Fruit fly (Drosophila melanogaster) whole organism, wandering third instar larva: ENCODE measurements around the gene APC4.

Experiments used
- Abd-B ChIP-seq: fragments of >200 bp; optimal IDR thresholded peaks from 2 replicates; lab custom pipeline; 2017; ENCODE audit warnings: missing biosample characterization, missing genetic modification characterization
- CG32264 ChIP-seq: fragments of 200-800 bp; sonication (Bioruptor generic); optimal IDR thresholded peaks from 2 replicates; lab custom pipeline; 2016; ENCODE audit warnings: missing biosample characterization, missing genetic modification characterization
- CG9705 ChIP-seq: fragments of 200-800 bp; sonication (Bioruptor generic); optimal IDR thresholded peaks from 2 replicates; lab custom pipeline; 2018; ENCODE audit warnings: missing biosample characterization, mild to moderate bottlenecking, missing genetic modification characterization
- CrebA ChIP-seq: fragments of 200-800 bp; sonication (Bioruptor generic); optimal IDR thresholded peaks from 2 replicates; lab custom pipeline; 2016; ENCODE audit warnings: missing biosample characterization, mild to moderate bottlenecking, missing genetic modification characterization, borderline replicate concordance
- Dfd ChIP-seq: fragments of >200 bp; optimal IDR thresholded peaks from 2 replicates; lab custom pipeline; 2017; ENCODE audit warnings: missing biosample characterization, missing genetic modification characterization
- Dif ChIP-seq: fragments of 200-275, 200-300 bp; sonication (Bioruptor generic); optimal IDR thresholded peaks from 2 replicates; lab custom pipeline; 2018; ENCODE audit warnings: missing biosample characterization, missing genetic modification characterization; ENCODE audit not compliant: partially characterized antibody
- GATAd ChIP-seq: sonication (Bioruptor generic); optimal IDR thresholded peaks from 2 replicates; lab custom pipeline; 2016; ENCODE audit warnings: missing biosample characterization, missing genetic modification characterization
- HLH106 ChIP-seq: fragments of 200-800 bp; optimal IDR thresholded peaks from 3 replicates; lab custom pipeline; 2019; ENCODE audit warnings: missing biosample characterization, mild to moderate bottlenecking, missing genetic modification characterization, moderate library complexity
- Hnf4 ChIP-seq: fragments of 200-800 bp; sonication (Bioruptor generic); optimal IDR thresholded peaks from 2 replicates; lab custom pipeline; 2016; ENCODE audit warnings: missing biosample characterization, mild to moderate bottlenecking, missing genetic modification characterization
- Hr78 ChIP-seq: fragments of >200 bp; optimal IDR thresholded peaks from 2 replicates; lab custom pipeline; 2017; ENCODE audit warnings: missing biosample characterization, missing genetic modification characterization
- Hr83 ChIP-seq: fragments of 200-300 bp; sonication (Bioruptor generic); optimal IDR thresholded peaks from 2 replicates; lab custom pipeline; 2016; ENCODE audit warnings: missing biosample characterization, mild to moderate bottlenecking, missing genetic modification characterization, moderate library complexity; ENCODE audit not compliant: poor library complexity, severe bottlenecking
- Jra ChIP-seq: sonication (Bioruptor generic); optimal IDR thresholded peaks from 2 replicates; lab custom pipeline; 2016; ENCODE audit warnings: missing biosample characterization, missing genetic modification characterization
- Mio ChIP-seq: sonication (Bioruptor generic); optimal IDR thresholded peaks from 2 replicates; lab custom pipeline; 2016; ENCODE audit warnings: missing biosample characterization, missing genetic modification characterization
- Myc ChIP-seq: fragments of >200 bp; optimal IDR thresholded peaks from 2 replicates; lab custom pipeline; 2017
- N ChIP-seq: fragments of >200 bp; optimal IDR thresholded peaks from 2 replicates; lab custom pipeline; 2018; ENCODE audit warnings: missing biosample characterization, missing external identifiers, missing genetic modification characterization
- OdsH ChIP-seq: fragments of 200-800 bp; sonication (Bioruptor generic); optimal IDR thresholded peaks from 2 replicates; lab custom pipeline; 2016; ENCODE audit warnings: missing biosample characterization, mild to moderate bottlenecking, missing genetic modification characterization
- Rel ChIP-seq, 2 experiments: fragments of 200-800 bp; sonication (Bioruptor generic) in 1 of 2; optimal IDR thresholded peaks; 2 replicates in 1 of 2; 3 replicates in 1 of 2; lab custom pipeline; 2016 to 2019; ENCODE audit warnings: mild to moderate bottlenecking in 2 of 2, missing biosample characterization in 2 of 2, missing genetic modification characterization in 2 of 2, moderate library complexity in 1 of 2
- Sp1 ChIP-seq: fragments of 200-800 bp; sonication (Bioruptor generic); optimal IDR thresholded peaks from 3 replicates; lab custom pipeline; 2019; ENCODE audit warnings: missing biosample characterization, mild to moderate bottlenecking, missing genetic modification characterization, moderate library complexity
- Vsx2 ChIP-seq: fragments of 200-300, 225-300 bp; sonication (Bioruptor generic); optimal IDR thresholded peaks from 2 replicates; lab custom pipeline; 2018; ENCODE audit warnings: missing biosample characterization, missing genetic modification characterization; ENCODE audit not compliant: partially characterized antibody
- br ChIP-seq: fragments of 200-800 bp; sonication (Bioruptor generic); optimal IDR thresholded peaks from 2 replicates; lab custom pipeline; 2016; ENCODE audit warnings: missing biosample characterization, missing genetic modification characterization
- brk ChIP-seq: fragments of 200-800 bp; sonication (Bioruptor generic); optimal IDR thresholded peaks from 2 replicates; lab custom pipeline; 2016; ENCODE audit warnings: missing biosample characterization, mild to moderate bottlenecking, missing genetic modification characterization
- dl ChIP-seq, 2 experiments: fragments of 175-275, 200-275 bp in 1 of 2; fragments of 200-275 bp in 1 of 2; sonication (Bioruptor generic); optimal IDR thresholded peaks; lab custom pipeline; 2018; ENCODE audit warnings: mild to moderate bottlenecking in 2 of 2, missing biosample characterization in 2 of 2, missing genetic modification characterization in 2 of 2, moderate library complexity in 2 of 2; ENCODE audit not compliant: partially characterized antibody in 2 of 2, insufficient read depth in 1 of 2
- dmrt93B ChIP-seq: fragments of 200-800 bp; sonication (Bioruptor generic); optimal IDR thresholded peaks from 2 replicates; lab custom pipeline; 2018; ENCODE audit warnings: missing biosample characterization, mild to moderate bottlenecking, missing genetic modification characterization
- dsf ChIP-seq: sonication (Bioruptor generic); optimal IDR thresholded peaks from 2 replicates; lab custom pipeline; 2016; ENCODE audit warnings: missing biosample characterization, missing genetic modification characterization, borderline replicate concordance
- ey ChIP-seq: fragments of 200-800 bp; sonication (Bioruptor generic); optimal IDR thresholded peaks from 2 replicates; lab custom pipeline; 2016; ENCODE audit warnings: missing biosample characterization, missing genetic modification characterization
- foxo ChIP-seq, 2 experiments: fragments of 200-800 bp; sonication (Bioruptor generic); optimal IDR thresholded peaks; 2 replicates in 1 of 2; 3 replicates in 1 of 2; lab custom pipeline; 2016 to 2017; ENCODE audit warnings: missing biosample characterization in 2 of 2, missing genetic modification characterization in 2 of 2
- fru ChIP-seq: fragments of 200-800 bp; sonication (Bioruptor generic); optimal IDR thresholded peaks from 3 replicates; lab custom pipeline; 2016; ENCODE audit warnings: missing biosample characterization, mild to moderate bottlenecking, missing genetic modification characterization
- h ChIP-seq: fragments of 200-800 bp; sonication (Bioruptor generic); optimal IDR thresholded peaks from 3 replicates; lab custom pipeline; 2016; ENCODE audit warnings: missing biosample characterization, mild to moderate bottlenecking, missing genetic modification characterization
- jim ChIP-seq: fragments of 175-275, 200-325 bp; sonication (Bioruptor generic); optimal IDR thresholded peaks from 2 replicates; lab custom pipeline; 2016; ENCODE audit warnings: missing biosample characterization, mild to moderate bottlenecking, missing genetic modification characterization
- lola ChIP-seq: fragments of >200 bp; optimal IDR thresholded peaks from 2 replicates; lab custom pipeline; 2017; ENCODE audit warnings: missing biosample characterization, missing genetic modification characterization
- pan ChIP-seq: fragments of >200 bp; optimal IDR thresholded peaks from 2 replicates; lab custom pipeline; 2017
- psq ChIP-seq: fragments of 200-800 bp; sonication (Bioruptor generic); optimal IDR thresholded peaks from 3 replicates; lab custom pipeline; 2017; ENCODE audit warnings: missing biosample characterization, mild to moderate bottlenecking, missing genetic modification characterization, moderate library complexity
- rgr ChIP-seq: fragments of 200-800 bp; sonication (Bioruptor generic); optimal IDR thresholded peaks from 3 replicates; lab custom pipeline; 2016; ENCODE audit warnings: missing biosample characterization, mild to moderate bottlenecking, missing genetic modification characterization
- sage ChIP-seq: fragments of 200-800 bp; sonication (Bioruptor generic); optimal IDR thresholded peaks from 2 replicates; lab custom pipeline; 2016; ENCODE audit warnings: missing biosample characterization, mild to moderate bottlenecking, missing genetic modification characterization
- sv ChIP-seq: fragments of 200-800 bp; sonication (Bioruptor generic); optimal IDR thresholded peaks from 3 replicates; lab custom pipeline; 2016; ENCODE audit warnings: missing biosample characterization, missing genetic modification characterization
- tai ChIP-seq: sonication (Bioruptor generic); optimal IDR thresholded peaks from 2 replicates; lab custom pipeline; 2016; ENCODE audit warnings: missing biosample characterization, missing genetic modification characterization
- usp ChIP-seq: fragments of >200 bp; optimal IDR thresholded peaks from 2 replicates; lab custom pipeline; 2017; ENCODE audit warnings: missing biosample characterization, missing genetic modification characterization
- woc ChIP-seq: sonication (Bioruptor generic); optimal IDR thresholded peaks from 2 replicates; lab custom pipeline; 2016; ENCODE audit warnings: missing biosample characterization, mild to moderate bottlenecking, missing genetic modification characterization

APC4 gene

dm6 chrX:9046986-9047385, 35.7 kb upstream of the APC4 start:
- TF ChIP-seq HLH106 (tag; lab: Kevin White, UChicago) (peak; percentile 13), Hnf4 (GFP tag; lab: Kevin White, UChicago) (no peak), foxo (GFP tag; optimal IDR thresholded peaks at IDR 0.05; lab: Kevin White, UChicago) (peak in 1 of 2 experiments; percentile 32), brk (GFP tag; lab: Kevin White, UChicago) (no peak), h (GFP tag; lab: Kevin White, UChicago) (peak; percentile 0), OdsH (GFP tag; lab: Kevin White, UChicago) (peak; percentile 6)

- TF ChIP-seq jim (GFP tag; lab: Kevin White, UChicago) (no peak), CG32264 (GFP tag; lab: Kevin White, UChicago) (no peak), lola (no peak), tai (GFP tag; lab: Kevin White, UChicago) (no peak), dsf (GFP tag; lab: Kevin White, UChicago) (no peak), GATAd (GFP tag; lab: Kevin White, UChicago) (no peak), CrebA (GFP tag; lab: Kevin White, UChicago) (no peak), sv (GFP tag; lab: Kevin White, UChicago) (peak; percentile 13), Jra (no peak), fru (GFP tag; lab: Kevin White, UChicago) (peak; percentile 46), Sp1 (GFP tag; lab: Kevin White, UChicago) (peak; percentile 29), Rel (GFP tag; optimal IDR thresholded peaks at IDR 0.05; lab: Kevin White, UChicago) (no peak), Rel (tag; optimal IDR thresholded peaks at IDR 0.05; lab: Kevin White, UChicago) (no peak), rgr (GFP tag; lab: Kevin White, UChicago) (peak; percentile 40), Hr78 (GFP tag; lab: Kevin White, UChicago) (no peak), sage (GFP tag; lab: Kevin White, UChicago) (no peak), Abd-B (GFP tag; lab: Kevin White, UChicago) (no peak), ey (GFP tag; lab: Kevin White, UChicago) (peak; percentile 43), usp (GFP tag; lab: Kevin White, UChicago) (no peak), br (GFP tag; lab: Kevin White, UChicago) (no peak), OdsH (GFP tag; lab: Kevin White, UChicago) (no peak), CG9705 (GFP tag; lab: Kevin White, UChicago) (no peak), dl (GFP tag; optimal IDR thresholded peaks at IDR 0.05; lab: Kevin White, UChicago; ENCODE audit: insufficient read depth in 1 of 2, partially characterized antibody in 2 of 2) (no peak), woc (GFP tag; lab: Kevin White, UChicago) (peak; percentile 47), foxo (GFP tag; optimal IDR thresholded peaks at IDR 0.05; lab: Kevin White, UChicago) (peak in 1 of 2 experiments; percentile 32), N (GFP tag; lab: Kevin White, UChicago) (no peak), Hnf4 (GFP tag; lab: Kevin White, UChicago) (no peak), h (GFP tag; lab: Kevin White, UChicago) (peak; percentile 44), brk (GFP tag; lab: Kevin White, UChicago) (no peak), pan (lab: Kevin White, UChicago) (no peak), Vsx2 (GFP tag; lab: Kevin White, UChicago) (no peak), HLH106 (tag; lab: Kevin White, UChicago) (peak; percentile 38), Hr83 (GFP tag; lab: Kevin White, UChicago) (no peak), Dif (GFP tag; lab: Kevin White, UChicago) (no peak), Mio (no peak), psq (GFP tag; lab: Kevin White, UChicago) (peak; percentile 98), dmrt93B (GFP tag; lab: Kevin White, UChicago) (no peak), Myc (lab: Kevin White, UChicago) (no peak), Dfd (no peak)
- TF ChIP-seq, all 38 proteins: peak for 10
These were observed 34.9 kb upstream of the APC4 start for dm6 chrX:9047725-9048384.
